Fruit fly (Drosophila melanogaster) whole organism, prepupa: ENCODE results near the gene Coq5.
A peak's percentile ranks its signal among the peaks of the same experiment; 100 is the strongest.
"Not testable (repeated sequence)": the region's sequence is repeated elsewhere in the genome, so short reads cannot be mapped to it uniquely, and the experiment has no call there.

Experiments used
- Blimp-1 ChIP-seq: fragments of 200-800 bp; sonication (Bioruptor generic); optimal IDR thresholded peaks from 3 replicates; lab custom pipeline; 2017; ENCODE audit warnings: missing biosample characterization, missing genetic modification characterization, mild to moderate bottlenecking, moderate library complexity, missing genetic modification reagents
- CG10669 ChIP-seq: fragments of 200-800 bp; sonication (Bioruptor generic); optimal IDR thresholded peaks from 3 replicates; lab custom pipeline; 2018; ENCODE audit warnings: missing biosample characterization, mild to moderate bottlenecking, missing genetic modification characterization, moderate library complexity
- CG11902 ChIP-seq: fragments of 200-800 bp; sonication (Bioruptor generic); optimal IDR thresholded peaks from 3 replicates; lab custom pipeline; 2016; ENCODE audit warnings: missing biosample characterization, missing genetic modification characterization
- CG15336 ChIP-seq: fragments of 200-800 bp; sonication (Bioruptor generic); IDR thresholded peaks from 2 replicates; pipeline ENCODE4 v1.3.6; 2022; ENCODE audit warnings: missing biosample characterization, missing genetic modification characterization
- CG1621 ChIP-seq: fragments of 200-800 bp; sonication (Bioruptor generic); optimal IDR thresholded peaks from 3 replicates; lab custom pipeline; 2018; ENCODE audit warnings: missing biosample characterization, mild to moderate bottlenecking, missing genetic modification characterization
- CG34406 ChIP-seq: fragments of 200-800 bp; sonication (Bioruptor generic); optimal IDR thresholded peaks from 3 replicates; lab custom pipeline; 2016; ENCODE audit warnings: missing biosample characterization, missing genetic modification characterization
- CG3919 ChIP-seq: fragments of 200-800 bp; sonication (Bioruptor generic); optimal IDR thresholded peaks from 3 replicates; lab custom pipeline; 2016; ENCODE audit warnings: missing biosample characterization, missing genetic modification characterization
- CG6163 ChIP-seq: fragments of 200-800 bp; sonication (Bioruptor generic); IDR thresholded peaks from 3 replicates; pipeline ENCODE4 v1.3.6; 2022; ENCODE audit warnings: missing biosample characterization, missing genetic modification characterization
- CG6276 ChIP-seq: fragments of 200-800 bp; sonication (Bioruptor generic); optimal IDR thresholded peaks from 2 replicates; lab custom pipeline; 2017; ENCODE audit warnings: missing biosample characterization, mild to moderate bottlenecking, missing genetic modification characterization
- CG6792 ChIP-seq: fragments of 200-800 bp; sonication (Bioruptor generic); optimal IDR thresholded peaks from 3 replicates; lab custom pipeline; 2016; ENCODE audit warnings: missing biosample characterization, missing genetic modification characterization
- CG7368 ChIP-seq: fragments of 200-800 bp; sonication (Bioruptor generic); optimal IDR thresholded peaks from 3 replicates; lab custom pipeline; 2016; ENCODE audit warnings: missing biosample characterization, missing genetic modification characterization
- CG8119 ChIP-seq: fragments of 200-800 bp; sonication (Bioruptor generic); IDR thresholded peaks from 3 replicates; pipeline ENCODE4 v1.3.6; 2022; ENCODE audit warnings: missing biosample characterization, missing genetic modification characterization
- CG8319 ChIP-seq: fragments of 200-800 bp; sonication (Bioruptor generic); optimal IDR thresholded peaks from 3 replicates; lab custom pipeline; 2016; ENCODE audit warnings: missing biosample characterization, missing genetic modification characterization
- CG8632 ChIP-seq: fragments of 200-800 bp; sonication (Bioruptor generic); optimal IDR thresholded peaks from 3 replicates; lab custom pipeline; 2016; ENCODE audit warnings: missing biosample characterization, missing genetic modification characterization
- Eip75B ChIP-seq: fragments of 200-800 bp; sonication (Bioruptor generic); optimal IDR thresholded peaks from 3 replicates; lab custom pipeline; 2016; ENCODE audit warnings: missing biosample characterization, missing genetic modification characterization
- Eip78C ChIP-seq: fragments of 200-800 bp; sonication (Bioruptor generic); peaks from one replicate; lab custom pipeline; 2016; ENCODE audit warnings: missing biosample characterization, missing genetic modification characterization
- Eip93F ChIP-seq: fragments of 200-800 bp; sonication (Bioruptor generic); optimal IDR thresholded peaks from 2 replicates; lab custom pipeline; 2016; ENCODE audit warnings: missing biosample characterization, mild to moderate bottlenecking, missing genetic modification characterization
- Ets21C ChIP-seq: fragments of 200-800 bp; sonication (Bioruptor generic); optimal IDR thresholded peaks from 3 replicates; lab custom pipeline; 2016; ENCODE audit warnings: missing biosample characterization, missing genetic modification characterization
- Hr38 ChIP-seq: sonication (Bioruptor generic); optimal IDR thresholded peaks from 2 replicates; lab custom pipeline; 2016; ENCODE audit warnings: missing biosample characterization, missing genetic modification characterization
- Lpt ChIP-seq: fragments of 200-800 bp; sonication (Bioruptor generic); optimal IDR thresholded peaks from 3 replicates; lab custom pipeline; 2016; ENCODE audit warnings: missing biosample characterization, missing genetic modification characterization
- OdsH ChIP-seq: fragments of 200-800 bp; sonication (Bioruptor generic); optimal IDR thresholded peaks from 3 replicates; lab custom pipeline; 2016; ENCODE audit warnings: missing biosample characterization, missing genetic modification characterization
- Smox ChIP-seq: fragments of 200-800 bp; sonication (Bioruptor generic); optimal IDR thresholded peaks from 3 replicates; lab custom pipeline; 2016; ENCODE audit warnings: missing biosample characterization, missing genetic modification characterization
- acj6 ChIP-seq: fragments of 200-800 bp; sonication (Bioruptor generic); optimal IDR thresholded peaks from 3 replicates; lab custom pipeline; 2016; ENCODE audit warnings: missing biosample characterization, missing genetic modification characterization
- cyc ChIP-seq: fragments of 200-800 bp; sonication (Bioruptor generic); optimal IDR thresholded peaks from 3 replicates; lab custom pipeline; 2016; ENCODE audit warnings: missing biosample characterization, missing genetic modification characterization
- dsx ChIP-seq: fragments of 200-800 bp; optimal IDR thresholded peaks from 3 replicates; lab custom pipeline; 2019; ENCODE audit warnings: missing biosample characterization, mild to moderate bottlenecking, missing genetic modification characterization, moderate library complexity; ENCODE audit not compliant: poor library complexity, severe bottlenecking
- fd85E ChIP-seq: fragments of 200-800 bp; sonication (Bioruptor generic); optimal IDR thresholded peaks from 3 replicates; lab custom pipeline; 2016; ENCODE audit warnings: missing biosample characterization, missing genetic modification characterization
- fkh ChIP-seq: fragments of 200-800 bp; sonication (Bioruptor generic); optimal IDR thresholded peaks from 3 replicates; lab custom pipeline; 2017; ENCODE audit warnings: missing biosample characterization, mild to moderate bottlenecking, missing genetic modification characterization, moderate library complexity
- lz ChIP-seq: fragments of 200-800 bp; sonication (Bioruptor generic); optimal IDR thresholded peaks from 3 replicates; lab custom pipeline; 2016; ENCODE audit warnings: missing biosample characterization, missing genetic modification characterization
- pdm3 ChIP-seq: fragments of 200-800 bp; sonication (Bioruptor generic); optimal IDR thresholded peaks from 3 replicates; lab custom pipeline; 2016; ENCODE audit warnings: missing biosample characterization, missing genetic modification characterization
- salr ChIP-seq, 2 experiments: fragments of 200-800 bp; sonication (Bioruptor generic); optimal IDR thresholded peaks; 3 replicates each; lab custom pipeline; 2016 to 2018; ENCODE audit warnings: missing biosample characterization in 2 of 2, missing genetic modification characterization in 2 of 2, mild to moderate bottlenecking in 1 of 2

Gene Coq5

DNA sequence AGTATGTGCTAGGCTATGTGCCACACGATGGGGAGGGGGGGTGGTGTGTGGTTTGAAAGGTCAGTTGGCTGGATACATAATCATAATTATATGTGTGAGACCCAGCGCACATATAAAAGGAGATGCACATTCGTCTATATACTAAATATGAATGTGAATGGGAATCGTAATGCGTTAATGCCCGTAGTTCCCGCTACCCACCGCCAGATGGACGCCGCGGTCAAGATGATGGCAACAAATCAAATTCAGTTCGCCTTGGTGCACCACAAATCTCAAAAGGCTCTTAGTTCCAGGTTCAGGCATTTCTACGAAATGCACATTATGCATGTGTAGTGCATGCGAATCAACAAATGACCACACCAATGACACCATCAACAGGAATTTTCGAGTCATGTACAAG lies 10.4 kb upstream of the Coq5 start:
- TF ChIP-seq CG6276 (GFP tag; lab: Kevin White, UChicago) = no peak

DNA sequence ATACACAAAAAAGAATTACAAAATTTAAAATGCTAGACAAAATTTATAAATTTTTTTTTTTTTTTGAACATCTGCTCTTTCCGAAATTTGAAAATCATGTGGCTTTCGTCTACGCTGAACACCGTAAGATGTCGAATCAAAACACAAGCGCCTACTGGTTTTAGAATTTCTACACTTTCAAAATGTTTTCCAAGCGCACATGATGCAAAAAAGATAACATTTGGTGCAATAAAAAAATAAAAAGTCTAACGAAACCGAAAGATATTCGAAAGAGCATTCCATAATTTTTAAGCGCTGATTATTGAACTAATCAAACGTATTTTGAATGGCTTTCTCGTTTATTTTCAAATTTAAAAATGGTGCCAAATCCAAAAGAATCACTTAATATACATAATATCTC lies 7.8 kb upstream of the Coq5 start, which contains the start of gene CG44437:
TSS of gene CG44437 (minus strand) at position 101 of the 400 bp plus-strand sequence.
- TF ChIP-seq Blimp-1 (GFP tag; lab: Kevin White, UChicago) = no peak
- no peak for TF ChIP-seq CG11902
- no peak for TF ChIP-seq acj6 (GFP tag; lab: Kevin White, UChicago)
- TF ChIP-seq dsx (GFP tag; lab: Kevin White, UChicago) = no peak
- no peak for TF ChIP-seq Lpt (GFP tag; lab: Kevin White, UChicago)
- TF ChIP-seq lz = no peak
- no peak for TF ChIP-seq Ets21C (GFP tag; lab: Kevin White, UChicago)
- TF ChIP-seq OdsH (GFP tag; lab: Kevin White, UChicago) = no peak
- no peak for TF ChIP-seq Hr38 (GFP tag; lab: Kevin White, UChicago)
- TF ChIP-seq Eip93F = no peak

DNA sequence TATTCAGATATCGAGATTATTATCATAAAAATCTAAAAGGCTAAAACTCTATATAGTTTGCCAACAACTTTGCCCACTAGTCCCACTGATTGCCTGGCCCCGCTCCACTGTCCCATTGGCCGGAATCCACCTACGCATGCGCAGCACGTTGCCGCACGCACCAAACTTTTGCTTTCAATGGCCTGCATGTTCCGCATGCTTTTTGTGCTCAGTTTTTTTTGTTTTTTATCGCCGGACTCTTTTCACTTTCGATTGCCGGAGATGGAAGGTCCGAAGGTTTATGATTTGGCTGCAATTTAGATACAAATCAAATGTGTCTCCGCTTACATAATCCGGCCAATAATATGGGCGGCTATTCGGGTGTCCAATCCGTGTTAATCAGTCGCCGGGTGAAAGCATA lies 2.1 kb downstream of the Coq5 start:
- TF ChIP-seq cyc (GFP tag; lab: Kevin White, UChicago) = no peak
- TF ChIP-seq fd85E = no peak
- no peak for TF ChIP-seq CG6163 (GFP tag; lab: Robert Waterston, UW)
- no peak for TF ChIP-seq dsx (GFP tag; lab: Kevin White, UChicago)
- no peak for TF ChIP-seq CG3919 (GFP tag; lab: Kevin White, UChicago)
- TF ChIP-seq CG10669 (GFP tag; lab: Kevin White, UChicago) = no peak
- TF ChIP-seq pdm3 (GFP tag; lab: Kevin White, UChicago) = no peak
- no peak for TF ChIP-seq CG34406 (GFP tag; lab: Kevin White, UChicago)
- no peak for TF ChIP-seq CG1621 (tag; lab: Kevin White, UChicago)
- no peak for TF ChIP-seq OdsH (GFP tag; lab: Kevin White, UChicago)
- no peak for TF ChIP-seq Eip75B (GFP tag; lab: Kevin White, UChicago)
- TF ChIP-seq CG6792 (GFP tag; lab: Kevin White, UChicago) = no peak
- TF ChIP-seq Eip78C (GFP tag; lab: Kevin White, UChicago) = no peak
- TF ChIP-seq CG8632 (GFP tag; lab: Kevin White, UChicago) = no peak
- TF ChIP-seq CG7368 (GFP tag; lab: Kevin White, UChicago) = no peak

DNA sequence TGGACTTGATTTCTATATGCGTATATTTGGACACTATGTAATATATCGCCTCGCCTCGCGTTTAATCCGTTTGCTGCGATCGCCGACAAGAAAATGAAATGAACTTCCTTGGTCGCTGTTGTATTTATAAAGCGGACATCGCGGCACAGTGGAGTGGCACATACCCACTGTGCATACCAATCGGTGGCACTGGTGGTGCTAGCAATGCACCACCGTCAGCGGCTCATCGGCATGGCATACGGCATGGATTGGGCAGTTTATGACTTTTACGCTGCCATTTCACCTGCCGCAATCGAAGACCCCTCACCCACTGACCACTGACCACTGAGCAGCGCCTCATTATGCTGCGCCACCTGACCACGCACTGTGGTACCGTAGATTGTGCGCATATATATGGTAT lies 2.6 kb downstream of the Coq5 start, which contains the start of gene CG12723:
TSS of gene CG12723 (minus strand) at position 101 of the 400 bp plus-strand sequence.
- TF ChIP-seq CG8319 (GFP tag; lab: Kevin White, UChicago) (no peak), fkh (GFP tag; lab: Kevin White, UChicago) (no peak), Blimp-1 (GFP tag; lab: Kevin White, UChicago) (no peak), Smox (GFP tag; lab: Kevin White, UChicago) (no peak), CG15336 (GFP tag; lab: Robert Waterston, UW) (no peak)

DNA sequence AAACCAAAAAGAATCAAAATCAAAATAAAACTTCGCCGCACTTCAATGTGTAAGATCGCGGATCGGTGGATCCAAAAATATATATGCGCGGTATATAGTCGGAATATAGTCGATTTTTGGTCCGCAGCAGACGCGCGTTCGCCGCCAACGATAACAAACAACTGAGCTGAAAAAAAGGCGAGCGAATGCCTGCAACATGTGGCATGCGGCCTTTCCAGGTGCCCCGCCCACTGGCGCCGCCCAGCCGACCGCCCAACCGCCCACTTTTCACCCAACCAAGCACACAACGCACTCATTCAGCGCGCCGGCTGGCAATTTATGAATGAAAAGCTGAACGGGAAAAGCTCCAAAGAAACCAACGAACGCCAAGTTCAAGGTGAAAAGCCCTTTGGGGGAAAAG lies 5.3 kb downstream of the Coq5 start, which contains the start of gene Lgr4:
TSS of gene Lgr4 (minus strand) at position 133 of the 400 bp plus-strand sequence.
- TF ChIP-seq CG8632 (GFP tag; lab: Kevin White, UChicago) (no peak), CG6163 (GFP tag; lab: Robert Waterston, UW) (0 out of 3 replicates have a peak, but pooled peaks have one; percentile 34), salr (GFP tag; optimal IDR thresholded peaks at IDR 0.05; lab: Kevin White, UChicago) (peak in 1 of 2 experiments; percentile 2)

DNA sequence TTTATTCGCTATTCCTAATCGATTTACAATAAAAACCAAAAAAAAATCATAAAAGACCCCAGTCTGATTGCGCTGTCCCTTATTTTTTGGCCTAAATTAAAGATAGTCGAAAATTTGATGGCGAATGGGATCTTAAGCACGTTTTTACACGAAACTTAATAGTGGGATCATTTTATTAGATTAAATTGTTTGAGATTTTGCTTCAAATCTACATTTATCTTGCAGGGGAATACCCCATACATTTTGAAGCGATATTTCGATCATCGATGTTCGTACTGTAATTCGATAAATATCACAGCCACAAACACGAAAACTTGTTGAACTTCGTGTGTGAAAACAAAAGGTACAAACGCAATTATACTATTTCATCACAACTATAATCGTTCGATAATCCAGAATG lies 10.2 kb downstream of the Coq5 start, which contains the start of gene CG32641:
TSS of gene CG32641 (plus strand) at position 301 of the 400 bp plus-strand sequence.
- not testable (repeated sequence) for TF ChIP-seq CG8119 (GFP tag; lab: Robert Waterston, UW); CG8632 (GFP tag; lab: Kevin White, UChicago); Eip78C (GFP tag; lab: Kevin White, UChicago)
